Worm (Caenorhabditis elegans) whole organism, L1 larva: Measurements from ENCODE around the gene F08A7.1.
A peak's percentile ranks its signal among the peaks of the same experiment; 100 is the strongest.

Experiments
- C04F5.9 ChIP-seq: sonication (generic microtip); optimal IDR thresholded peaks from 2 replicates; lab custom pipeline; 2016; ENCODE audit warnings: missing genetic modification characterization, missing compliant biosample characterization
- C16A3.4 ChIP-seq: fragments of 150-350 bp; optimal IDR thresholded peaks from 2 replicates; lab custom pipeline; 2014; ENCODE audit warnings: missing biosample characterization, missing genetic modification characterization
- Y116A8C.19 ChIP-seq: sonication (generic microtip); optimal IDR thresholded peaks from 2 replicates; lab custom pipeline; 2016; ENCODE audit warnings: missing compliant biosample characterization, missing genetic modification characterization, borderline replicate concordance
- aha-1 ChIP-seq: fragments of 150-350 bp; optimal IDR thresholded peaks from 2 replicates; lab custom pipeline; 2014; ENCODE audit warnings: missing biosample characterization, missing genetic modification characterization
- blmp-1 ChIP-seq: fragments of 150-350 bp; optimal IDR thresholded peaks from 2 replicates; lab custom pipeline; 2014; ENCODE audit warnings: missing biosample characterization, missing genetic modification characterization
- ceh-8 ChIP-seq: fragments of 200-800 bp; sonication (Bioruptor generic); optimal IDR thresholded peaks from 2 replicates; lab custom pipeline; 2018; ENCODE audit warnings: mild to moderate bottlenecking, missing genetic modification characterization, moderate library complexity, missing compliant biosample characterization
- ceh-88 ChIP-seq: fragments of 200-800 bp; sonication (Bioruptor generic); IDR thresholded peaks from 2 replicates; pipeline ENCODE4 v1.3.6; 2022; ENCODE audit warnings: missing genetic modification characterization, missing compliant biosample characterization
- dsc-1 ChIP-seq: sonication (generic microtip); optimal IDR thresholded peaks from 2 replicates; lab custom pipeline; 2016; ENCODE audit warnings: mild to moderate bottlenecking, missing genetic modification characterization, missing compliant biosample characterization
- efl-1 ChIP-seq, 4 experiments: fragments of 150-350 bp; optimal IDR thresholded peaks in 3 of 4; peaks in 1 of 4; 1 replicate in 1 of 4; 2 replicates in 3 of 4; lab custom pipeline; 2014; ENCODE audit warnings: missing biosample characterization in 2 of 4, missing genetic modification characterization in 2 of 4, missing genetic modification reagents in 2 of 4
- elt-2 ChIP-seq: sonication (generic microtip); optimal IDR thresholded peaks from 2 replicates; lab custom pipeline; 2016; ENCODE audit warnings: missing genetic modification characterization, mild to moderate bottlenecking, inconsistent platforms, missing compliant biosample characterization, missing genetic modification reagents
- ets-5 ChIP-seq: fragments of 200-800 bp; sonication (Bioruptor generic); IDR thresholded peaks from 2 replicates; pipeline ENCODE4 v1.3.6; 2022; ENCODE audit warnings: missing genetic modification characterization, missing compliant biosample characterization
- fkh-8 ChIP-seq: sonication (generic microtip); optimal IDR thresholded peaks from 2 replicates; lab custom pipeline; 2016; ENCODE audit warnings: mild to moderate bottlenecking, missing genetic modification characterization, missing compliant biosample characterization
- fos-1 ChIP-seq: fragments of 150-350 bp; optimal IDR thresholded peaks from 2 replicates; lab custom pipeline; 2014; ENCODE audit warnings: missing biosample characterization, missing genetic modification characterization
- hpl-2 ChIP-seq: fragments of 150-350 bp; optimal IDR thresholded peaks from 2 replicates; lab custom pipeline; 2014; ENCODE audit warnings: missing biosample characterization, missing genetic modification reagents, missing genetic modification characterization
- isw-1 ChIP-seq: fragments of 200-800 bp; sonication (Bioruptor generic); IDR thresholded peaks from 2 replicates; pipeline ENCODE4 v1.3.6; 2022; ENCODE audit warnings: missing genetic modification characterization, missing compliant biosample characterization
- jun-1 ChIP-seq: fragments of 150-350 bp; optimal IDR thresholded peaks from 2 replicates; lab custom pipeline; 2014; ENCODE audit warnings: missing biosample characterization, missing genetic modification reagents, missing genetic modification characterization
- lin-13 ChIP-seq: fragments of 150-350 bp; optimal IDR thresholded peaks from 2 replicates; lab custom pipeline; 2014; ENCODE audit warnings: missing biosample characterization, missing genetic modification reagents, missing genetic modification characterization
- lin-14 ChIP-seq: fragments of 200-800 bp; sonication (Bioruptor generic); optimal IDR thresholded peaks from 2 replicates; lab custom pipeline; 2018; ENCODE audit warnings: mild to moderate bottlenecking, missing genetic modification characterization, moderate library complexity, missing compliant biosample characterization
- lin-35 ChIP-seq, 2 experiments: fragments of 150-350 bp; optimal IDR thresholded peaks; 2 replicates each; lab custom pipeline; 2014; ENCODE audit warnings: missing biosample characterization in 2 of 2, missing genetic modification characterization in 2 of 2, missing genetic modification reagents in 2 of 2
- mef-2 ChIP-seq: fragments of 150-350 bp; optimal IDR thresholded peaks from 2 replicates; lab custom pipeline; 2014; ENCODE audit warnings: missing biosample characterization, missing genetic modification characterization
- nhr-11 ChIP-seq: fragments of 150-350 bp; optimal IDR thresholded peaks from 2 replicates; lab custom pipeline; 2014; ENCODE audit warnings: missing biosample characterization, missing genetic modification characterization
- nhr-20 ChIP-seq: sonication (generic microtip); optimal IDR thresholded peaks from 2 replicates; lab custom pipeline; 2016; ENCODE audit warnings: mild to moderate bottlenecking, missing genetic modification characterization, missing compliant biosample characterization
- nhr-237 ChIP-seq: fragments of 150-350 bp; optimal IDR thresholded peaks from 2 replicates; lab custom pipeline; 2014; ENCODE audit warnings: missing biosample characterization, missing genetic modification characterization
- nhr-28 ChIP-seq: fragments of 150-350 bp; optimal IDR thresholded peaks from 2 replicates; lab custom pipeline; 2014; ENCODE audit warnings: missing biosample characterization, missing genetic modification characterization
- nhr-71 ChIP-seq: sonication (generic microtip); optimal IDR thresholded peaks from 2 replicates; lab custom pipeline; 2016; ENCODE audit warnings: mild to moderate bottlenecking, missing genetic modification characterization, moderate library complexity, missing compliant biosample characterization
- nhr-76 ChIP-seq: sonication (generic microtip); optimal IDR thresholded peaks from 2 replicates; lab custom pipeline; 2017; ENCODE audit warnings: missing biosample characterization, missing genetic modification characterization
- nhr-85 ChIP-seq: sonication (generic microtip); peaks from one replicate; lab custom pipeline; 2016; ENCODE audit warnings: missing genetic modification characterization, inconsistent platforms, missing compliant biosample characterization
- pax-3 ChIP-seq: fragments of 200-800 bp; sonication (Bioruptor generic); optimal IDR thresholded peaks from 2 replicates; lab custom pipeline; 2018; ENCODE audit warnings: mild to moderate bottlenecking, missing genetic modification characterization, moderate library complexity, missing compliant biosample characterization
- rnt-1 ChIP-seq: sonication (generic microtip); optimal IDR thresholded peaks from 2 replicates; lab custom pipeline; 2016; ENCODE audit warnings: mild to moderate bottlenecking, missing genetic modification characterization, moderate library complexity, missing compliant biosample characterization
- snpc-4 ChIP-seq: fragments of 150-350 bp; optimal IDR thresholded peaks from 2 replicates; lab custom pipeline; 2014; ENCODE audit warnings: missing biosample characterization, missing genetic modification characterization
- snu-23 ChIP-seq: sonication (generic microtip); optimal IDR thresholded peaks from 2 replicates; lab custom pipeline; 2016; ENCODE audit warnings: missing genetic modification characterization, missing compliant biosample characterization
- sox-4 ChIP-seq: sonication (generic microtip); optimal IDR thresholded peaks from 2 replicates; lab custom pipeline; 2016; ENCODE audit warnings: missing genetic modification characterization, missing compliant biosample characterization
- swsn-7 ChIP-seq: sonication (generic microtip); optimal IDR thresholded peaks from 2 replicates; lab custom pipeline; 2016; ENCODE audit warnings: missing genetic modification characterization, missing compliant biosample characterization
- unc-130 ChIP-seq: fragments of 150-350 bp; optimal IDR thresholded peaks from 2 replicates; lab custom pipeline; 2017; ENCODE audit warnings: missing biosample characterization, missing genetic modification characterization, inconsistent platforms
- unc-30 ChIP-seq: sonication (generic microtip); optimal IDR thresholded peaks from 2 replicates; lab custom pipeline; 2017; ENCODE audit warnings: missing biosample characterization, missing genetic modification characterization
- xbp-1 ChIP-seq: sonication (generic microtip); optimal IDR thresholded peaks from 2 replicates; lab custom pipeline; 2016; ENCODE audit warnings: missing genetic modification characterization, missing compliant biosample characterization
- zip-4 ChIP-seq: fragments of 200-800 bp; sonication (Bioruptor generic); optimal IDR thresholded peaks from 2 replicates; lab custom pipeline; 2018; ENCODE audit warnings: mild to moderate bottlenecking, missing genetic modification characterization, moderate library complexity, missing compliant biosample characterization

Gene F08A7.1

DNA sequence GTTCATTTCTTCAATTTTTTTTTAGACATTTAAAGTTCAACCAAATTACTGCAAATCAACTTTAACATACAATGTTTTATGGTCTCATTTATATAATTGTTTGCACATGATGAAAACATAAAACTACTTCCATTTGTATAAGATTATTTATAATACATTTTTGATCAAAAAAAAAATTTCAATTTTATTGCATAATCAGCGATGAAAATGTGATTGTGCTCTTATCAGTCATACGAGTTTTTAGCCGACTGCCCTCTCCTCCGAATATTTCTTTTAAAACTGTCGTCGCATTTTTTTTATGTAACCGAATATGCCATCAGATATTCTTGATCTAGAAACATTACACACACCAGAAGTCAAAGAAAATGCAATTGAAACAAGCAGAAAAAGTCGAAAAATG, at the start of gene F08A7.1:
F08A7.1 (plus strand) TSS at position 191 of the 400 bp plus-strand sequence.
- TF ChIP-seq elt-2 = peak; percentile 63
- no peak for TF ChIP-seq mef-2 (tag; lab: Kevin White, UChicago)
- TF ChIP-seq snu-23 (GFP tag; lab: Kevin White, UChicago) = no peak
- no peak for TF ChIP-seq aha-1 (tag; lab: Kevin White, UChicago)
- no peak for TF ChIP-seq nhr-71 (tag; lab: Kevin White, UChicago)
- peak; percentile 32 for TF ChIP-seq nhr-85 (tag; lab: Kevin White, UChicago)
- no peak for TF ChIP-seq nhr-28 (tag; lab: Kevin White, UChicago)
- no peak for TF ChIP-seq snpc-4

DNA sequence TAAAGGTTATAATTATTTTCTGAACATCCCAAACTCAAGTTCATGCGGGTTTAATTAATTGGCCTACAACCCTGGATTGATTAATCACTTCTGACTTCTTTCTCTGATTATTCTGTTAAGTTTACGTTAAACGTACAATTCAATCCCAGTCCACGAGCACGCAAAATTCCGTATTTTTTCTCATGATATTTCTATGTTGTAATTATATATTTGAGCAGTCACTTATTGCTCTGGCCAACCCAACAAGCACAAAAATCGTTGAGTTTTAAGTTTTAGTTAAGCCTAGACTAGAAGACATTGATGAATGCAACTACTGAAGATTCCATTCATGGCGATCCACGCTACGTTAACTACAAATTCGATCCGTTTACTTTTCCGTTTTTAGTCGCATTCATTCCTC, 44.5 kb upstream of the F08A7.1 start, which contains the start of gene sru-15:
sru-15 (plus strand) TSS at position 301 of the 400 bp plus-strand sequence.
- no peak for TF ChIP-seq unc-130 (tag; lab: Kevin White, UChicago)
- TF ChIP-seq ceh-88 (GFP tag; lab: Robert Waterston, UW) = no peak
- no peak for TF ChIP-seq dsc-1 (tag; lab: Kevin White, UChicago)
- no peak for TF ChIP-seq isw-1 (GFP tag; lab: Robert Waterston, UW)
- no peak for TF ChIP-seq zip-4 (GFP tag; lab: Kevin White, UChicago)
- TF ChIP-seq ets-5 (GFP tag; lab: Robert Waterston, UW) = no peak
- TF ChIP-seq jun-1 (tag; lab: Kevin White, UChicago) = no peak
- TF ChIP-seq swsn-7 (tag; lab: Kevin White, UChicago) = no peak
- no peak for TF ChIP-seq hpl-2
- no peak for TF ChIP-seq C04F5.9 (tag; lab: Kevin White, UChicago)
- TF ChIP-seq Y116A8C.19 = no peak
- TF ChIP-seq ceh-8 (GFP tag; lab: Kevin White, UChicago) = no peak
- no peak for TF ChIP-seq xbp-1 (tag; lab: Kevin White, UChicago)
- TF ChIP-seq lin-35 (GFP tag; optimal IDR thresholded peaks at IDR 0.05; lab: Kevin White, UChicago) = no peak

- TF ChIP-seq lin-14 = no peak
- no peak for TF ChIP-seq C16A3.4 (tag; lab: Kevin White, UChicago)
- no peak for TF ChIP-seq nhr-11 (tag; lab: Kevin White, UChicago)
- no peak for TF ChIP-seq rnt-1
- TF ChIP-seq swsn-7 (tag; lab: Kevin White, UChicago) = no peak
- no peak for TF ChIP-seq C04F5.9 (tag; lab: Kevin White, UChicago)
- TF ChIP-seq pax-3 (tag; lab: Kevin White, UChicago) = peak; percentile 23
- TF ChIP-seq zip-4 (GFP tag; lab: Kevin White, UChicago) = no peak
- no peak for TF ChIP-seq nhr-237
- peak; percentile 0 for TF ChIP-seq fkh-8 (tag; lab: Kevin White, UChicago)
- no peak for TF ChIP-seq fos-1 (tag; lab: Kevin White, UChicago)
- no peak for TF ChIP-seq lin-13 (GFP tag; lab: Kevin White, UChicago)
- no peak for TF ChIP-seq nhr-76
- TF ChIP-seq sox-4 (tag; lab: Kevin White, UChicago) = no peak
- TF ChIP-seq snpc-4 = no peak
- TF ChIP-seq, all 84 proteins: peak for 2
Observed at ce11 chrIV:17399455-17399854, 41.0 kb upstream of the F08A7.1 start, which contains the start of gene T02D1.4. Gene T02D1.4 (plus strand): TSS chrIV:17399755.

DNA sequence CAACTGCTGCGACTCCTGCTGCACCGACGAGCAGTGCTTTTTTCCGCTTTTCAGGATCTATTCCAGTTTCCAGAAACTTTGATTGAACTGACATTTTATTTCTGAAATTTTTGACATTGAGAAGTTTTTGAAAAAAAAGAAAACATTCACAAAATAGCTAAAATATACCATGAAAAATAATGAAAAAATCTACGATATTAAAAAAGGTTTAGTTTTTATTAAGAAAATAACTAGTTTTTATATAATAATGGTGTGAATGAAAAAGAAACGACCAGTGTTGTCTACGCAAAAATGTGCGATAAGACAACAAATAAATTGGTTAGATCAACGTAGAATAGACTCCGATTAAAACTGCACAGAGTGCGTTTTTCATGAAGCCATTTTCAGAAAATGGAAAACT, 34.9 kb upstream of the F08A7.1 start, which contains the start of gene pmp-4:
pmp-4 (minus strand) TSS at position 101 of the 400 bp plus-strand sequence.
- TF ChIP-seq efl-1 (optimal IDR thresholded peaks at IDR 0.05; lab: Kevin White, UChicago) = no peak
- peak in 1 of 2 experiments; percentile 7 for TF ChIP-seq efl-1 (GFP tag; optimal IDR thresholded peaks at IDR 0.05 in 1 of 2; lab: Kevin White, UChicago)
- no peak for TF ChIP-seq mef-2 (tag; lab: Kevin White, UChicago)

ce11 chrIV:17406119-17406518, 34.3 kb upstream of the F08A7.1 start:
- TF ChIP-seq elt-2 (peak; percentile 64), blmp-1 (peak; percentile 11), unc-30 (tag; lab: Kevin White, UChicago) (no peak), nhr-20 (peak; percentile 25)
